Fruit fly (Drosophila melanogaster) whole organism, adult: ENCODE results near the gene psh.

Experiments
- CG7045 ChIP-seq: fragments of 200-800 bp; sonication (Bioruptor generic); optimal IDR thresholded peaks from 2 replicates; lab custom pipeline; 2017; ENCODE audit warnings: missing biosample characterization, mild to moderate bottlenecking, missing genetic modification characterization
- Crg-1 ChIP-seq: fragments of 200-800 bp; sonication (Bioruptor generic); optimal IDR thresholded peaks from 2 replicates; lab custom pipeline; 2016; ENCODE audit warnings: missing biosample characterization, missing genetic modification characterization
- Hr96 ChIP-seq: fragments of 200-800 bp; sonication (Bioruptor generic); optimal IDR thresholded peaks from 2 replicates; lab custom pipeline; 2016; ENCODE audit warnings: missing biosample characterization, missing genetic modification characterization
- bab1 ChIP-seq: fragments of 200-800 bp; sonication (Bioruptor generic); optimal IDR thresholded peaks from 3 replicates; lab custom pipeline; 2019; ENCODE audit warnings: missing biosample characterization, mild to moderate bottlenecking, missing genetic modification characterization, moderate library complexity
- cic ChIP-seq: fragments of 200-800 bp; sonication (Bioruptor generic); optimal IDR thresholded peaks from 2 replicates; lab custom pipeline; 2017; ENCODE audit warnings: missing biosample characterization, mild to moderate bottlenecking, missing genetic modification characterization, moderate library complexity
- ovo ChIP-seq: fragments of 200-800 bp; sonication (Bioruptor generic); optimal IDR thresholded peaks from 2 replicates; lab custom pipeline; 2016; ENCODE audit warnings: missing biosample characterization, missing genetic modification characterization

dm6 chrX:18508565-18508964 lies 21.8 kb upstream of the psh start:
- TF ChIP-seq CG7045 (GFP tag; lab: Kevin White, UChicago) (no peak), ovo (GFP tag; lab: Kevin White, UChicago) (no peak), bab1 (GFP tag; lab: Kevin White, UChicago) (no peak), Crg-1 (GFP tag; lab: Kevin White, UChicago) (no peak), Hr96 (GFP tag; lab: Kevin White, UChicago) (no peak), cic (GFP tag; lab: Kevin White, UChicago) (no peak)
